Worm (Caenorhabditis elegans): Measurements from ENCODE around the gene fipr-2.

DNA sequence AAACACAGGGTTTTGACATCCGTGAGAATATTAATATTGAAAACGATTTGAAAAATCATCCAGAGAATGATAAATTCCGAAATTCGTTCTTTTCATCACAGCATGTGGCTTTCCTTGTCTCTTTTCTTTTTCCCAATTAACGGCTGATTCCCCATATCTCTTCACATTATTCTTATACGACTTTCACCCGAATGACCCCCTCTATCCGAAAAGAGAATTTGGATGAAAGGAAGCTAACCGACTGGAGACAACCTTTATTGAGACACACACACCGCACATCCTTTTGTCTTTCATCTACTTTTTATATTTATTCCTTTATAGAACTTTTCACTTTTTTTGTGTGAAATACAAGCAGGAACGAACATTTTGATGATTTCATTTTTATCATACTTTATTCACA lies 7.5 kb upstream of the fipr-2 start:
- TF ChIP-seq unc-3 (GFP tag; conservative IDR thresholded peaks at IDR 0.05) (no peak), unc-3 (tag; optimal IDR thresholded peaks at IDR 0.05) (no peak), ceh-9 (tag; optimal IDR thresholded peaks at IDR 0.05) (no peak), pqm-1 (tag; optimal IDR thresholded peaks at IDR 0.05) (no peak), ref-2 (tag; optimal IDR thresholded peaks at IDR 0.05) (no peak), sdc-2 (tag; optimal IDR thresholded peaks at IDR 0.05) (no peak), fkh-10 (GFP tag; optimal IDR thresholded peaks at IDR 0.05) (no peak), syd-9 (tag; optimal IDR thresholded peaks at IDR 0.05) (no peak), zip-5 (tag; optimal IDR thresholded peaks at IDR 0.05) (no peak), C08G9.2 (tag; optimal IDR thresholded peaks at IDR 0.05) (no peak), dve-1 (tag; optimal IDR thresholded peaks at IDR 0.05) (no peak), ama-1 (optimal IDR thresholded peaks at IDR 0.05) (no peak), nhr-11 (tag; optimal IDR thresholded peaks at IDR 0.05) (no peak), ztf-16 (tag; optimal IDR thresholded peaks at IDR 0.05) (no peak)

Measured in whole organism, late embryonic.